Fruit fly (Drosophila melanogaster): Measurements from ENCODE around the gene CG42504.
A peak's percentile ranks its signal among the peaks of the same experiment; 100 is the strongest.

Gene CG42504

dm6 chr3R:12016828-12017280 is 14.7 kb downstream of the CG42504 start, which contains the start of the genes DCAF12 and Spt3 (continued):
- TF ChIP-seq Trl (optimal IDR thresholded peaks at IDR 0.05), result no peak
- no peak for TF ChIP-seq Trl (GFP tag; optimal IDR thresholded peaks at IDR 0.05)
- peak; percentile 82 for TF ChIP-seq stwl (tag; optimal IDR thresholded peaks at IDR 0.05)
- TF ChIP-seq CG16815 (GFP tag; optimal IDR thresholded peaks at IDR 0.05), result peak; percentile 12
- TF ChIP-seq Rfx (GFP tag; IDR thresholded peaks at IDR 0.05), result peak; percentile 77
- no peak for TF ChIP-seq pb (GFP tag; optimal IDR thresholded peaks at IDR 0.05)
- TF ChIP-seq CG10979 (tag; optimal IDR thresholded peaks at IDR 0.05), result no peak
- TF ChIP-seq lab (GFP tag; optimal IDR thresholded peaks at IDR 0.05), result peak; percentile 63
- TF ChIP-seq CG12942 (GFP tag; optimal IDR thresholded peaks at IDR 0.05), result no peak
- peak; percentile 42 for TF ChIP-seq CG4424 (GFP tag; optimal IDR thresholded peaks at IDR 0.05)
- peak; percentile 37; the same call in 1 of the 2 replicates for TF ChIP-seq CG14441 (GFP tag; IDR thresholded peaks at IDR 0.05)
- TF ChIP-seq sc (optimal IDR thresholded peaks at IDR 0.05), result no peak
- TF ChIP-seq sc (GFP tag; optimal IDR thresholded peaks at IDR 0.05), result peak; percentile 29
- TF ChIP-seq H2.0 (GFP tag; IDR thresholded peaks at IDR 0.05), result 0 out of 2 replicates have a peak, but pooled peaks have one; percentile 23
- TF ChIP-seq da (GFP tag; optimal IDR thresholded peaks at IDR 0.05), result no peak
- no peak for TF ChIP-seq Max (GFP tag; optimal IDR thresholded peaks at IDR 0.05)
- no peak for TF ChIP-seq chm (GFP tag; IDR thresholded peaks at IDR 0.05)
- TF ChIP-seq CG4617 (GFP tag; optimal IDR thresholded peaks at IDR 0.05; ENCODE audit: borderline replicate concordance), result peak; percentile 44
- TF ChIP-seq vnd (GFP tag; IDR thresholded peaks at IDR 0.05; ENCODE audit: partially characterized antibody), result peak; percentile 96
- TF ChIP-seq rib (GFP tag; IDR thresholded peaks at IDR 0.05), result no peak
- no peak for TF ChIP-seq hkb (optimal IDR thresholded peaks at IDR 0.05)
- 0 out of 2 replicates have a peak, but pooled peaks have one; percentile 16 for TF ChIP-seq hkb (GFP tag; IDR thresholded peaks at IDR 0.05)
- no peak for TF ChIP-seq CG8281 (tag; optimal IDR thresholded peaks at IDR 0.05)
- peak; percentile 93 for TF ChIP-seq HLH4C (GFP tag; IDR thresholded peaks at IDR 0.05; ENCODE audit: partially characterized antibody)
- TF ChIP-seq CG31365 (tag; optimal IDR thresholded peaks at IDR 0.05), result no peak
- TF ChIP-seq D19A (tag; optimal IDR thresholded peaks at IDR 0.05), result peak; percentile 55
- peak; percentile 37 for TF ChIP-seq pzg (GFP tag; optimal IDR thresholded peaks at IDR 0.05)
- peak; percentile 60 for TF ChIP-seq CG12659 (GFP tag; optimal IDR thresholded peaks at IDR 0.05)
- TF ChIP-seq insv (GFP tag; optimal IDR thresholded peaks at IDR 0.05), result peak in 1 of 2 experiments; percentile 23
- TF ChIP-seq CG14860 (GFP tag; IDR thresholded peaks at IDR 0.05; ENCODE audit: partially characterized antibody), result peak; percentile 95
- TF ChIP-seq CG5180 (GFP tag; optimal IDR thresholded peaks at IDR 0.05), result no peak
- TF ChIP-seq Atf3 (GFP tag; optimal IDR thresholded peaks at IDR 0.05), result no peak
- no peak for TF ChIP-seq Atf-2 (GFP tag; optimal IDR thresholded peaks at IDR 0.05)
- TF ChIP-seq CG2129 (GFP tag; IDR thresholded peaks at IDR 0.05; ENCODE audit: partially characterized antibody), result peak; percentile 94
- peak; percentile 76 for TF ChIP-seq CG34224 (GFP tag; IDR thresholded peaks at IDR 0.05; ENCODE audit: partially characterized antibody)
- TF ChIP-seq kni (GFP tag; optimal IDR thresholded peaks at IDR 0.05), result no peak
- no peak for TF ChIP-seq CG15479 (GFP tag; optimal IDR thresholded peaks at IDR 0.05)
- TF ChIP-seq jumu (GFP tag; optimal IDR thresholded peaks at IDR 0.05), result no peak
- no peak for TF ChIP-seq abd-A (tag; optimal IDR thresholded peaks at IDR 0.05)
- TF ChIP-seq BEAF-32 (GFP tag; optimal IDR thresholded peaks at IDR 0.05), result peak; percentile 80
- peak; percentile 94 for TF ChIP-seq phol (tag; optimal IDR thresholded peaks at IDR 0.05)
- TF ChIP-seq CG14667 (GFP tag; IDR thresholded peaks at IDR 0.05), result peak; percentile 39; the same call in 1 of the 2 replicates
- TF ChIP-seq org-1 (GFP tag; optimal IDR thresholded peaks at IDR 0.05), result no peak
- 0 out of 2 replicates have a peak, but pooled peaks have one; percentile 23 for TF ChIP-seq CG32772 (GFP tag; IDR thresholded peaks at IDR 0.05)
- no peak for TF ChIP-seq CG12236 (GFP tag; optimal IDR thresholded peaks at IDR 0.05)
- peak; percentile 25 for TF ChIP-seq Six4 (GFP tag; optimal IDR thresholded peaks at IDR 0.05)
- TF ChIP-seq sisA (GFP tag; IDR thresholded peaks at IDR 0.05), result peak; percentile 58
- peak; percentile 61 for TF ChIP-seq caup (GFP tag; optimal IDR thresholded peaks at IDR 0.05; ENCODE audit: severe bottlenecking)
- 0 out of 2 replicates have a peak, but pooled peaks have one; percentile 42 for TF ChIP-seq CG11247 (GFP tag; IDR thresholded peaks at IDR 0.05)
- no peak for TF ChIP-seq Taf1 (GFP tag; IDR thresholded peaks at IDR 0.05)
